Worm (Caenorhabditis elegans): ENCODE results near the gene puf-11.

- TF ChIP-seq ama-1 (optimal IDR thresholded peaks at IDR 0.05) (no peak), scrt-1 (GFP tag; IDR thresholded peaks at IDR 0.05) (no peak), B0310.2 (tag; optimal IDR thresholded peaks at IDR 0.05) (no peak), sea-1 (GFP tag; conservative IDR thresholded peaks at IDR 0.05) (no peak), hnd-1 (tag; optimal IDR thresholded peaks at IDR 0.05) (no peak), F13C5.2 (tag; optimal IDR thresholded peaks at IDR 0.05) (no peak), hmbx-1 (tag; optimal IDR thresholded peaks at IDR 0.05) (no peak), tra-4 (tag; optimal IDR thresholded peaks at IDR 0.05) (no peak), flt-1 (GFP tag; IDR thresholded peaks at IDR 0.05) (no peak)
These were observed 39.2 kb downstream of the puf-11 start for ce11 chrIV:6460596-6460995.
